Fruit fly (Drosophila melanogaster) whole organism, prepupa: ENCODE results near the gene Atg3.
A peak's percentile ranks its signal among the peaks of the same experiment; 100 is the strongest.

ENCODE experiments used
- CG10669 ChIP-seq: fragments of 200-800 bp; sonication (Bioruptor generic); optimal IDR thresholded peaks from 3 replicates; lab custom pipeline; 2018; ENCODE audit warnings: missing biosample characterization, mild to moderate bottlenecking, missing genetic modification characterization, moderate library complexity
- CG11294 ChIP-seq: fragments of 200-800 bp; sonication (Bioruptor generic); IDR thresholded peaks from 2 replicates; pipeline ENCODE4 v1.3.6; 2022; ENCODE audit warnings: missing biosample characterization, missing genetic modification characterization
- CG11762 ChIP-seq: fragments of 200-800 bp; sonication (Bioruptor generic); optimal IDR thresholded peaks from 3 replicates; lab custom pipeline; 2016; ENCODE audit warnings: missing biosample characterization, missing genetic modification characterization; ENCODE audit not compliant: insufficient read depth
- CG11902 ChIP-seq: fragments of 200-800 bp; sonication (Bioruptor generic); optimal IDR thresholded peaks from 3 replicates; lab custom pipeline; 2016; ENCODE audit warnings: missing biosample characterization, missing genetic modification characterization
- CG15336 ChIP-seq: fragments of 200-800 bp; sonication (Bioruptor generic); IDR thresholded peaks from 2 replicates; pipeline ENCODE4 v1.3.6; 2022; ENCODE audit warnings: missing biosample characterization, missing genetic modification characterization
- CG1621 ChIP-seq: fragments of 200-800 bp; sonication (Bioruptor generic); optimal IDR thresholded peaks from 3 replicates; lab custom pipeline; 2018; ENCODE audit warnings: missing biosample characterization, mild to moderate bottlenecking, missing genetic modification characterization
- CG16779 ChIP-seq: fragments of 200-800 bp; sonication (Bioruptor generic); optimal IDR thresholded peaks from 3 replicates; lab custom pipeline; 2017; ENCODE audit warnings: missing biosample characterization, mild to moderate bottlenecking, missing genetic modification characterization
- CG31627 ChIP-seq: fragments of 200-800 bp; sonication (Bioruptor generic); optimal IDR thresholded peaks from 3 replicates; lab custom pipeline; 2016; ENCODE audit warnings: missing biosample characterization, missing genetic modification characterization
- CG6163 ChIP-seq: fragments of 200-800 bp; sonication (Bioruptor generic); IDR thresholded peaks from 3 replicates; pipeline ENCODE4 v1.3.6; 2022; ENCODE audit warnings: missing biosample characterization, missing genetic modification characterization
- CG6808 ChIP-seq: fragments of 200-800 bp; sonication (Bioruptor generic); optimal IDR thresholded peaks from 3 replicates; lab custom pipeline; 2017; ENCODE audit warnings: missing biosample characterization, missing genetic modification characterization, mild to moderate bottlenecking, moderate library complexity, missing genetic modification reagents
- CG7368 ChIP-seq: fragments of 200-800 bp; sonication (Bioruptor generic); optimal IDR thresholded peaks from 3 replicates; lab custom pipeline; 2016; ENCODE audit warnings: missing biosample characterization, missing genetic modification characterization
- CG8119 ChIP-seq: fragments of 200-800 bp; sonication (Bioruptor generic); IDR thresholded peaks from 3 replicates; pipeline ENCODE4 v1.3.6; 2022; ENCODE audit warnings: missing biosample characterization, missing genetic modification characterization
- CG9139 ChIP-seq: fragments of 200-800 bp; sonication (Bioruptor generic); optimal IDR thresholded peaks from 3 replicates; lab custom pipeline; 2017; ENCODE audit warnings: missing biosample characterization, mild to moderate bottlenecking, missing genetic modification characterization
- Eip75B ChIP-seq: fragments of 200-800 bp; sonication (Bioruptor generic); optimal IDR thresholded peaks from 3 replicates; lab custom pipeline; 2016; ENCODE audit warnings: missing biosample characterization, missing genetic modification characterization
- Eip78C ChIP-seq: fragments of 200-800 bp; sonication (Bioruptor generic); peaks from one replicate; lab custom pipeline; 2016; ENCODE audit warnings: missing biosample characterization, missing genetic modification characterization
- Eip93F ChIP-seq: fragments of 200-800 bp; sonication (Bioruptor generic); optimal IDR thresholded peaks from 2 replicates; lab custom pipeline; 2016; ENCODE audit warnings: missing biosample characterization, mild to moderate bottlenecking, missing genetic modification characterization
- Ets96B ChIP-seq: fragments of 200-800 bp; optimal IDR thresholded peaks from 2 replicates; lab custom pipeline; 2019; ENCODE audit warnings: missing biosample characterization, mild to moderate bottlenecking, missing genetic modification characterization, moderate library complexity
- Gug ChIP-seq: fragments of 200-800 bp; sonication (Bioruptor generic); IDR thresholded peaks from 2 replicates; pipeline ENCODE4 v1.3.6; 2022; ENCODE audit warnings: missing biosample characterization, missing genetic modification characterization
- Hr38 ChIP-seq: sonication (Bioruptor generic); optimal IDR thresholded peaks from 2 replicates; lab custom pipeline; 2016; ENCODE audit warnings: missing biosample characterization, missing genetic modification characterization
- Hr39 ChIP-seq: fragments of 200-800 bp; sonication (Bioruptor generic); optimal IDR thresholded peaks from 2 replicates; lab custom pipeline; 2016; ENCODE audit warnings: missing biosample characterization, missing genetic modification characterization
- Hr4 ChIP-seq: fragments of 200-800 bp; sonication (Bioruptor generic); optimal IDR thresholded peaks from 3 replicates; lab custom pipeline; 2016; ENCODE audit warnings: missing biosample characterization, missing genetic modification characterization
- Met ChIP-seq: fragments of 200-800 bp; sonication (Bioruptor generic); optimal IDR thresholded peaks from 3 replicates; lab custom pipeline; 2016; ENCODE audit warnings: missing biosample characterization, missing genetic modification characterization
- Smox ChIP-seq: fragments of 200-800 bp; sonication (Bioruptor generic); optimal IDR thresholded peaks from 3 replicates; lab custom pipeline; 2016; ENCODE audit warnings: missing biosample characterization, missing genetic modification characterization
- Sox102F ChIP-seq: fragments of 200-800 bp; sonication (Bioruptor generic); optimal IDR thresholded peaks from 2 replicates; lab custom pipeline; 2016; ENCODE audit warnings: missing biosample characterization, mild to moderate bottlenecking, missing genetic modification characterization
- Sox14 ChIP-seq: fragments of 200-800 bp; sonication (Bioruptor generic); optimal IDR thresholded peaks from 3 replicates; lab custom pipeline; 2016; ENCODE audit warnings: missing biosample characterization, missing genetic modification characterization
- Sox15 ChIP-seq: fragments of 200-800 bp; sonication (Bioruptor generic); optimal IDR thresholded peaks from 3 replicates; lab custom pipeline; 2016; ENCODE audit warnings: missing biosample characterization, missing genetic modification characterization
- acj6 ChIP-seq: fragments of 200-800 bp; sonication (Bioruptor generic); optimal IDR thresholded peaks from 3 replicates; lab custom pipeline; 2016; ENCODE audit warnings: missing biosample characterization, missing genetic modification characterization
- cyc ChIP-seq: fragments of 200-800 bp; sonication (Bioruptor generic); optimal IDR thresholded peaks from 3 replicates; lab custom pipeline; 2016; ENCODE audit warnings: missing biosample characterization, missing genetic modification characterization
- dac ChIP-seq: fragments of 200-800 bp; sonication (Bioruptor generic); optimal IDR thresholded peaks from 2 replicates; lab custom pipeline; 2017; ENCODE audit warnings: missing biosample characterization, mild to moderate bottlenecking, missing genetic modification characterization
- dsx ChIP-seq: fragments of 200-800 bp; optimal IDR thresholded peaks from 3 replicates; lab custom pipeline; 2019; ENCODE audit warnings: missing biosample characterization, mild to moderate bottlenecking, missing genetic modification characterization, moderate library complexity; ENCODE audit not compliant: poor library complexity, severe bottlenecking
- eg ChIP-seq: fragments of 200-800 bp; sonication (Bioruptor generic); IDR thresholded peaks from 3 replicates; pipeline ENCODE4 v1.3.6; 2022; ENCODE audit warnings: missing biosample characterization, missing genetic modification characterization
- fd85E ChIP-seq: fragments of 200-800 bp; sonication (Bioruptor generic); optimal IDR thresholded peaks from 3 replicates; lab custom pipeline; 2016; ENCODE audit warnings: missing biosample characterization, missing genetic modification characterization
- fkh ChIP-seq: fragments of 200-800 bp; sonication (Bioruptor generic); optimal IDR thresholded peaks from 3 replicates; lab custom pipeline; 2017; ENCODE audit warnings: missing biosample characterization, mild to moderate bottlenecking, missing genetic modification characterization, moderate library complexity
- pdm3 ChIP-seq: fragments of 200-800 bp; sonication (Bioruptor generic); optimal IDR thresholded peaks from 3 replicates; lab custom pipeline; 2016; ENCODE audit warnings: missing biosample characterization, missing genetic modification characterization
- salr ChIP-seq, 2 experiments: fragments of 200-800 bp; sonication (Bioruptor generic); optimal IDR thresholded peaks; 3 replicates each; lab custom pipeline; 2016 to 2018; ENCODE audit warnings: missing biosample characterization in 2 of 2, missing genetic modification characterization in 2 of 2, mild to moderate bottlenecking in 1 of 2
- ss ChIP-seq, 2 experiments: fragments of 200-800 bp; sonication (Bioruptor generic); optimal IDR thresholded peaks; 2 replicates in 1 of 2; 3 replicates in 1 of 2; lab custom pipeline; 2017 to 2018; ENCODE audit warnings: mild to moderate bottlenecking in 2 of 2, missing biosample characterization in 2 of 2, missing genetic modification characterization in 2 of 2, moderate library complexity in 1 of 2
- svp ChIP-seq: fragments of 200-800 bp; sonication (Bioruptor generic); peaks from one replicate; lab custom pipeline; 2016; ENCODE audit warnings: missing biosample characterization, missing genetic modification characterization
- vri ChIP-seq: fragments of 200-800 bp; sonication (Bioruptor generic); optimal IDR thresholded peaks from 3 replicates; lab custom pipeline; 2016; ENCODE audit warnings: missing biosample characterization, mild to moderate bottlenecking, missing genetic modification characterization

Atg3 gene

dm6 chr3L:18791232-18792008 lies 42.9 kb downstream of the Atg3 start (continued):
- TF ChIP-seq dac (GFP tag; lab: Kevin White, UChicago), result peak; percentile 56
- TF ChIP-seq CG9139 (GFP tag; lab: Kevin White, UChicago), result peak; percentile 40
- no peak for TF ChIP-seq CG15336
- TF ChIP-seq Sox102F (GFP tag; lab: Kevin White, UChicago), result no peak

dm6 chr3L:18792009-18792339 lies 43.5 kb downstream of the Atg3 start:
- TF ChIP-seq vri (GFP tag; lab: Kevin White, UChicago) (peak; percentile 96), CG15336 (no peak), Hr4 (GFP tag; lab: Kevin White, UChicago) (no peak), acj6 (GFP tag; lab: Kevin White, UChicago) (no peak), Eip93F (GFP tag; lab: Kevin White, UChicago) (no peak), CG9139 (GFP tag; lab: Kevin White, UChicago) (no peak), Met (GFP tag; lab: Kevin White, UChicago) (no peak), svp (GFP tag; lab: Kevin White, UChicago) (peak; percentile 83)

dm6 chr3L:18792834-18793233 lies 44.3 kb downstream of the Atg3 start:
- TF ChIP-seq CG11294 (0 out of 2 replicates have a peak, but pooled peaks have one; percentile 20), CG16779 (tag; lab: Kevin White, UChicago) (no peak), Ets96B (tag; lab: Kevin White, UChicago) (no peak), pdm3 (GFP tag; lab: Kevin White, UChicago) (no peak), fd85E (GFP tag; lab: Kevin White, UChicago) (no peak), dac (GFP tag; lab: Kevin White, UChicago) (no peak), Hr38 (GFP tag; lab: Kevin White, UChicago) (no peak), CG6163 (peak; percentile 41; the same call in 1 of the 3 replicates), CG8119 (no peak), CG7368 (GFP tag; lab: Kevin White, UChicago) (no peak), eg (GFP tag; lab: Robert Waterston, UW) (peak; percentile 46; the same call in 1 of the 3 replicates), Met (GFP tag; lab: Kevin White, UChicago) (no peak), Eip75B (peak; percentile 17), fkh (GFP tag; lab: Kevin White, UChicago) (no peak), cyc (no peak), CG15336 (peak; percentile 43; the same call in 1 of the 2 replicates), ss (GFP tag; optimal IDR thresholded peaks at IDR 0.05; lab: Kevin White, UChicago) (no peak), CG1621 (tag; lab: Kevin White, UChicago) (no peak), Hr39 (GFP tag; lab: Kevin White, UChicago) (no peak), CG11902 (no peak), CG11762 (GFP tag; lab: Kevin White, UChicago) (no peak), salr (GFP tag; optimal IDR thresholded peaks at IDR 0.05; lab: Kevin White, UChicago) (no peak), Eip93F (GFP tag; lab: Kevin White, UChicago) (no peak), Sox14 (GFP tag; lab: Kevin White, UChicago) (no peak), Smox (no peak), CG31627 (GFP tag; lab: Kevin White, UChicago) (no peak), CG10669 (GFP tag; lab: Kevin White, UChicago) (no peak), dsx (GFP tag; lab: Kevin White, UChicago) (no peak), vri (GFP tag; lab: Kevin White, UChicago) (no peak), Sox15 (no peak), Gug (GFP tag; lab: Robert Waterston, UW) (no peak), CG6808 (GFP tag; lab: Kevin White, UChicago) (peak; percentile 8), Eip78C (GFP tag; lab: Kevin White, UChicago) (peak; percentile 30)
